Fruit fly (Drosophila melanogaster) whole organism, adult: ENCODE data around the gene Yod1.

Experiments used
- CG11617 ChIP-seq: fragments of 200-800 bp; sonication (Bioruptor generic); optimal IDR thresholded peaks from 2 replicates; lab custom pipeline; 2017; ENCODE audit warnings: mild to moderate bottlenecking, missing biosample characterization, missing genetic modification reagents, missing genetic modification characterization
- CG12768 ChIP-seq: fragments of 200-800 bp; sonication (Bioruptor generic); optimal IDR thresholded peaks from 2 replicates; lab custom pipeline; 2017; ENCODE audit warnings: missing biosample characterization, missing genetic modification characterization, mild to moderate bottlenecking, moderate library complexity, missing genetic modification reagents
- CG1620 ChIP-seq: fragments of 200-800 bp; sonication (Bioruptor generic); optimal IDR thresholded peaks from 2 replicates; lab custom pipeline; 2016; ENCODE audit warnings: missing biosample characterization, missing genetic modification characterization
- CG33017 ChIP-seq: fragments of 200-800 bp; sonication (Bioruptor generic); optimal IDR thresholded peaks from 2 replicates; lab custom pipeline; 2018; ENCODE audit warnings: missing biosample characterization, mild to moderate bottlenecking, missing genetic modification characterization, moderate library complexity
- CG7045 ChIP-seq: fragments of 200-800 bp; sonication (Bioruptor generic); optimal IDR thresholded peaks from 2 replicates; lab custom pipeline; 2017; ENCODE audit warnings: missing biosample characterization, mild to moderate bottlenecking, missing genetic modification characterization
- Mnt ChIP-seq: fragments of 200-800 bp; sonication (Bioruptor generic); optimal IDR thresholded peaks from 2 replicates; lab custom pipeline; 2016; ENCODE audit warnings: missing biosample characterization, mild to moderate bottlenecking, missing genetic modification characterization
- bab1 ChIP-seq: fragments of 200-800 bp; sonication (Bioruptor generic); optimal IDR thresholded peaks from 3 replicates; lab custom pipeline; 2019; ENCODE audit warnings: missing biosample characterization, mild to moderate bottlenecking, missing genetic modification characterization, moderate library complexity
- cic ChIP-seq: fragments of 200-800 bp; sonication (Bioruptor generic); optimal IDR thresholded peaks from 2 replicates; lab custom pipeline; 2017; ENCODE audit warnings: missing biosample characterization, mild to moderate bottlenecking, missing genetic modification characterization, moderate library complexity
- tj ChIP-seq: fragments of 200-800 bp; sonication (Bioruptor generic); optimal IDR thresholded peaks from 3 replicates; lab custom pipeline; 2017; ENCODE audit warnings: missing biosample characterization, mild to moderate bottlenecking, missing genetic modification characterization, moderate library complexity
- toe ChIP-seq: fragments of 200-800 bp; sonication (Bioruptor generic); optimal IDR thresholded peaks from 2 replicates; lab custom pipeline; 2016; ENCODE audit warnings: missing biosample characterization, missing genetic modification characterization

- no peak for TF ChIP-seq CG33017 (tag; lab: Kevin White, UChicago)
- TF ChIP-seq CG12768 (GFP tag; lab: Kevin White, UChicago): no peak
- no peak for TF ChIP-seq bab1 (GFP tag; lab: Kevin White, UChicago)
- no peak for TF ChIP-seq CG1620 (GFP tag; lab: Kevin White, UChicago)
- TF ChIP-seq toe (GFP tag; lab: Kevin White, UChicago): no peak
- no peak for TF ChIP-seq Mnt (GFP tag; lab: Kevin White, UChicago)
- no peak for TF ChIP-seq cic (GFP tag; lab: Kevin White, UChicago)
- no peak for TF ChIP-seq tj (GFP tag; lab: Kevin White, UChicago)
- TF ChIP-seq CG7045 (GFP tag; lab: Kevin White, UChicago): no peak
- TF ChIP-seq CG11617: no peak
Measured at dm6 chr3L:5131245-5131644, 2.4 kb upstream of the Yod1 start, which contains the start of gene CG15212.
